Worm (Caenorhabditis elegans): ENCODE results near the gene gst-9.

The gst-9 gene

DNA sequence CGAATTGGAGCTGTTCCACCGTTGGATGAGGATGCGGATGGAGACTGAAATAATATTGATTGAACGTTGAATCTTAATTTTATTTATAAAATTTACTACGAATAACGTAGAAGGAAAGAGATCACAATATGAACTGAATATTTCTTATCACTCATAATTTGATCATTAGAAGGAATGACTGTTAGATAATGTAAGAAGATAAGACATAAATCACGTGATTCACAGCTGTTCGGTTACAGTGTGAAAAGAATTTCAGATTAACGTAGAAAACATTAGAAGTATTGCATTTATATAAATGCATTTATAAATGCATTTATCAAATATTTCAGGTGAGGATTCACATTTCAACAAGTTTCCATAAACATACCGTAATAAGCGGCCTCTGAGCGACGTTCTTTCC is 51.4 kb downstream of the gst-9 start:
- TF ChIP-seq ham-2 (GFP tag; optimal IDR thresholded peaks at IDR 0.05) = no peak
- TF ChIP-seq lin-32 (GFP tag; optimal IDR thresholded peaks at IDR 0.05) = no peak
- TF ChIP-seq lin-13 (tag; optimal IDR thresholded peaks at IDR 0.05) = no peak
- no peak for TF ChIP-seq zip-8 (tag; optimal IDR thresholded peaks at IDR 0.05)
- TF ChIP-seq unc-39 (tag; optimal IDR thresholded peaks at IDR 0.05) = no peak
- TF ChIP-seq sptf-1 (tag; optimal IDR thresholded peaks at IDR 0.05) = no peak
- no peak for TF ChIP-seq elt-3 (tag; optimal IDR thresholded peaks at IDR 0.05)
- TF ChIP-seq snpc-4 (tag; optimal IDR thresholded peaks at IDR 0.05) = no peak
- no peak for TF ChIP-seq hlh-1 (tag; optimal IDR thresholded peaks at IDR 0.05)
- no peak for TF ChIP-seq ceh-39 (tag; optimal IDR thresholded peaks at IDR 0.05)
- TF ChIP-seq ceh-83 (GFP tag; optimal IDR thresholded peaks at IDR 0.05) = no peak
- no peak for TF ChIP-seq M03D4.4 (tag; optimal IDR thresholded peaks at IDR 0.05)
- no peak for TF ChIP-seq unc-120 (tag; optimal IDR thresholded peaks at IDR 0.05; ENCODE audit: poor library complexity, severe bottlenecking)
- TF ChIP-seq flh-1 (GFP tag; optimal IDR thresholded peaks at IDR 0.05) = no peak
- no peak for TF ChIP-seq nhr-237 (tag; optimal IDR thresholded peaks at IDR 0.05)
- TF ChIP-seq nhr-76 (tag; optimal IDR thresholded peaks at IDR 0.05) = no peak
- no peak for TF ChIP-seq ces-1 (GFP tag; optimal IDR thresholded peaks at IDR 0.05)
- no peak for TF ChIP-seq pha-4 (tag; optimal IDR thresholded peaks at IDR 0.05)
- no peak for TF ChIP-seq nhr-28 (tag; optimal IDR thresholded peaks at IDR 0.05)
- no peak for TF ChIP-seq nhr-12 (tag; optimal IDR thresholded peaks at IDR 0.05)

Measured in whole organism, mixed stage, embryonic.